Worm (Caenorhabditis elegans) whole organism, late embryonic: Measurements from ENCODE around the gene F54B11.4.

Experiments used
- ama-1 ChIP-seq: fragments of 150-350 bp; optimal IDR thresholded peaks from 2 replicates; lab custom pipeline; 2014
- ceh-18 ChIP-seq: sonication (generic microtip); optimal IDR thresholded peaks from 2 replicates; lab custom pipeline; 2016; ENCODE audit warnings: missing genetic modification characterization, missing compliant biosample characterization
- ceh-45 ChIP-seq: fragments of 200-800 bp; sonication (Bioruptor generic); IDR thresholded peaks from 2 replicates; pipeline ENCODE4 v1.3.6; 2022; ENCODE audit warnings: missing genetic modification reagents, missing genetic modification characterization, missing compliant biosample characterization
- ceh-9 ChIP-seq: sonication (generic microtip); optimal IDR thresholded peaks from 2 replicates; lab custom pipeline; 2016; ENCODE audit warnings: mild to moderate bottlenecking, missing genetic modification characterization, inconsistent platforms, missing compliant biosample characterization
- fkh-6 ChIP-seq: sonication (generic microtip); optimal IDR thresholded peaks from 2 replicates; lab custom pipeline; 2016; ENCODE audit warnings: missing genetic modification characterization, missing compliant biosample characterization
- hlh-13 ChIP-seq: fragments of 200-800 bp; sonication (Bioruptor generic); optimal IDR thresholded peaks from 2 replicates; lab custom pipeline; 2018; ENCODE audit warnings: mild to moderate bottlenecking, missing genetic modification characterization, missing compliant biosample characterization
- hlh-6 ChIP-seq: sonication (generic microtip); optimal IDR thresholded peaks from 2 replicates; lab custom pipeline; 2016; ENCODE audit warnings: missing genotype, missing genetic modification characterization, missing compliant biosample characterization
- nfya-1 ChIP-seq: sonication (generic microtip); optimal IDR thresholded peaks from 2 replicates; lab custom pipeline; 2017; ENCODE audit warnings: missing genetic modification characterization, mild to moderate bottlenecking, missing compliant biosample characterization, antibody characterized with exemption, moderate library complexity
- pqm-1 ChIP-seq: sonication (generic microtip); optimal IDR thresholded peaks from 2 replicates; lab custom pipeline; 2016; ENCODE audit warnings: missing genetic modification characterization, missing compliant biosample characterization
- rnt-1 ChIP-seq: sonication (generic microtip); optimal IDR thresholded peaks from 2 replicates; lab custom pipeline; 2016; ENCODE audit warnings: missing genetic modification characterization, missing compliant biosample characterization
- sdc-2 ChIP-seq: sonication (generic microtip); optimal IDR thresholded peaks from 2 replicates; lab custom pipeline; 2016; ENCODE audit warnings: missing genotype, missing genetic modification characterization, missing compliant biosample characterization
- unc-55 ChIP-seq: sonication (generic microtip); optimal IDR thresholded peaks from 2 replicates; lab custom pipeline; 2017; ENCODE audit warnings: missing biosample characterization, missing genetic modification reagents, missing genetic modification characterization

DNA sequence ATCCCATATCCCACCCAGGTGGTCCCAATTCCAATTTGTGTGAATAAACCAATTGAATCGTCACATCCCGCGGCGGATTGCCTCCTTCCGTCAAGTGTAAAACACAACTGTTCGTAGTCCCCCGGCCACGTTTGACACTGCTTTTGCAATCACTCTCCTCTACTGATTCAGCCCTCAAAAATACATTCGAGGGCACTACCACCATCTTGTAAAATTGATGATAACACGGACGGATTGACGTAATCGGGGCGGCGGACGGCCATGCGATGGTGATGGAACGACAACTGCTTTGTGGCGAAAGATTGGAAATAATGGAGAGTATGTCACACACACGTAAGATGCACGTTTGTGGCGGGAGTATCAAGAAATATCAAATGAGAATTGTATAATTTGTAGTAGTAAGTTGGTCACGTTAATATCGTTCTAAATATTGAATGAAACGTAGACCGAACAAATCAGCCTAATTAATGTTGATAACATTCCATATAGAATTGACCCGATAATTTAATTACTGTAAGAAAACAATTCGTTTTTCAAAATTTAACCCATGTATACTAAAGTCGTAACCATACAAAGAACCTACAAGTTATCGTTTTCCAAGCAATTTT, 46.0 kb downstream of the F54B11.4 start:
- no peak for TF ChIP-seq fkh-6 (tag; lab: Kevin White, UChicago)
- TF ChIP-seq unc-55 (GFP tag; lab: Kevin White, UChicago), result no peak
- no peak for TF ChIP-seq pqm-1 (tag; lab: Kevin White, UChicago)
- TF ChIP-seq hlh-13 (GFP tag; lab: Kevin White, UChicago), result no peak
- no peak for TF ChIP-seq sdc-2 (tag; lab: Kevin White, UChicago)
- no peak for TF ChIP-seq hlh-6 (tag; lab: Kevin White, UChicago)
- TF ChIP-seq nfya-1 (tag; lab: Kevin White, UChicago), result no peak
- no peak for TF ChIP-seq ama-1 (lab: Kevin White, UChicago)
- no peak for TF ChIP-seq ceh-45 (GFP tag; lab: Robert Waterston, UW)
- TF ChIP-seq rnt-1, result peak; percentile 3
- TF ChIP-seq ceh-18 (tag; lab: Kevin White, UChicago), result peak; percentile 43
- no peak for TF ChIP-seq ceh-9 (tag; lab: Kevin White, UChicago)
